Worm (Caenorhabditis elegans) whole organism, L1 larva: Measurements from ENCODE around the gene C24B5.4.

Source experiments
- Y116A8C.19 ChIP-seq: sonication (generic microtip); optimal IDR thresholded peaks from 2 replicates; lab custom pipeline; 2016; ENCODE audit warnings: missing compliant biosample characterization, missing genetic modification characterization, borderline replicate concordance
- ama-1 ChIP-seq: fragments of 150-350 bp; optimal IDR thresholded peaks from 2 replicates; lab custom pipeline; 2014
- blmp-1 ChIP-seq: fragments of 150-350 bp; optimal IDR thresholded peaks from 2 replicates; lab custom pipeline; 2014; ENCODE audit warnings: missing biosample characterization, missing genetic modification characterization
- elt-2 ChIP-seq: sonication (generic microtip); optimal IDR thresholded peaks from 2 replicates; lab custom pipeline; 2016; ENCODE audit warnings: missing genetic modification characterization, mild to moderate bottlenecking, inconsistent platforms, missing compliant biosample characterization, missing genetic modification reagents
- elt-3 ChIP-seq, 6 experiments: fragments of 150-350 bp in 1 of 6; sonication (generic microtip); optimal IDR thresholded peaks; 2 replicates each; lab custom pipeline; 2017 to 2018; ENCODE audit warnings: missing biosample characterization in 6 of 6, missing genetic modification characterization in 6 of 6, inconsistent platforms in 1 of 6
- fkh-10 ChIP-seq: sonication (generic microtip); optimal IDR thresholded peaks from 2 replicates; lab custom pipeline; 2017; ENCODE audit warnings: missing biosample characterization, missing genetic modification reagents, missing genetic modification characterization
- lin-13 ChIP-seq: fragments of 150-350 bp; optimal IDR thresholded peaks from 2 replicates; lab custom pipeline; 2014; ENCODE audit warnings: missing biosample characterization, missing genetic modification reagents, missing genetic modification characterization
- lin-39 ChIP-seq: fragments of 150-350 bp; optimal IDR thresholded peaks from 2 replicates; lab custom pipeline; 2014; ENCODE audit warnings: missing biosample characterization, missing genetic modification reagents, missing genetic modification characterization
- lsy-2 ChIP-seq, 2 experiments: fragments of 150-350 bp; optimal IDR thresholded peaks; 2 replicates each; lab custom pipeline; 2014; ENCODE audit warnings: missing biosample characterization in 2 of 2, missing genetic modification characterization in 2 of 2
- mdl-1 ChIP-seq, 2 experiments: fragments of 150-350 bp; optimal IDR thresholded peaks; 2 replicates each; lab custom pipeline; 2014 to 2017; ENCODE audit warnings: missing biosample characterization in 2 of 2, missing genetic modification characterization in 2 of 2, inconsistent platforms in 1 of 2
- pqm-1 ChIP-seq: sonication (generic microtip); optimal IDR thresholded peaks from 3 replicates; lab custom pipeline; 2017; ENCODE audit warnings: missing biosample characterization, missing genetic modification characterization
- swsn-7 ChIP-seq: sonication (generic microtip); optimal IDR thresholded peaks from 2 replicates; lab custom pipeline; 2016; ENCODE audit warnings: missing genetic modification characterization, missing compliant biosample characterization
- unc-62 ChIP-seq: fragments of 150-350 bp; optimal IDR thresholded peaks from 2 replicates; lab custom pipeline; 2014; ENCODE audit warnings: missing biosample characterization, missing genetic modification reagents, missing genetic modification characterization

- TF ChIP-seq unc-62 = no peak
- no peak for TF ChIP-seq Y116A8C.19
- no peak for TF ChIP-seq elt-3 (tag; optimal IDR thresholded peaks at IDR 0.05; lab: Kevin White, UChicago)
- no peak for TF ChIP-seq mdl-1 (tag; optimal IDR thresholded peaks at IDR 0.05; lab: Kevin White, UChicago)
- TF ChIP-seq lsy-2 (tag; optimal IDR thresholded peaks at IDR 0.05; lab: Kevin White, UChicago) = no peak
- TF ChIP-seq fkh-10 (GFP tag; lab: Kevin White, UChicago) = no peak
- no peak for TF ChIP-seq pqm-1
- TF ChIP-seq lin-39 (tag; lab: Kevin White, UChicago) = no peak
- TF ChIP-seq ama-1 = no peak
- no peak for TF ChIP-seq lin-13 (GFP tag; lab: Kevin White, UChicago)
- no peak for TF ChIP-seq blmp-1 (tag; lab: Kevin White, UChicago)
- no peak for TF ChIP-seq swsn-7 (tag; lab: Kevin White, UChicago)
- no peak for TF ChIP-seq elt-2
Measured at ce11 chrV:9198887-9199286, 1.8 kb upstream of the C24B5.4 start, which contains the start of gene str-177.
